Worm (Caenorhabditis elegans) whole organism, L2 larva: ENCODE data around the gene R05A10.3.

Experiments
- Y55F3AM.14 ChIP-seq: fragments of 200-800 bp; sonication (Bioruptor generic); optimal IDR thresholded peaks from 2 replicates; lab custom pipeline; 2018; ENCODE audit warnings: mild to moderate bottlenecking, missing genetic modification characterization, missing compliant biosample characterization
- ZK546.5 ChIP-seq: sonication (generic microtip); optimal IDR thresholded peaks from 2 replicates; lab custom pipeline; 2017; ENCODE audit warnings: missing biosample characterization, missing genetic modification characterization
- crh-2 ChIP-seq: sonication (generic microtip); optimal IDR thresholded peaks from 2 replicates; lab custom pipeline; 2017; ENCODE audit warnings: missing biosample characterization, missing genetic modification characterization
- gmeb-1 ChIP-seq: fragments of 150-350 bp; optimal IDR thresholded peaks from 2 replicates; lab custom pipeline; 2014; ENCODE audit warnings: missing biosample characterization, missing genetic modification characterization
- lin-13 ChIP-seq: fragments of 150-350 bp; optimal IDR thresholded peaks from 2 replicates; lab custom pipeline; 2014; ENCODE audit warnings: missing biosample characterization, missing genetic modification reagents, missing genetic modification characterization
- lin-39 ChIP-seq: fragments of 150-350 bp; optimal IDR thresholded peaks from 2 replicates; lab custom pipeline; 2014; ENCODE audit warnings: missing biosample characterization, missing genetic modification reagents, missing genetic modification characterization
- lsy-2 ChIP-seq, 2 experiments: fragments of 150-350 bp in 1 of 2; sonication (generic microtip) in 1 of 2; optimal IDR thresholded peaks; 2 replicates each; lab custom pipeline; 2014 to 2017; ENCODE audit warnings: missing biosample characterization in 2 of 2, missing genetic modification characterization in 2 of 2
- mdl-1 ChIP-seq, 2 experiments: fragments of 150-350 bp in 1 of 2; sonication (generic microtip) in 1 of 2; optimal IDR thresholded peaks; 2 replicates each; lab custom pipeline; 2017; ENCODE audit warnings: missing biosample characterization in 2 of 2, missing genetic modification characterization in 2 of 2
- nhr-12 ChIP-seq: fragments of 150-350 bp; optimal IDR thresholded peaks from 2 replicates; lab custom pipeline; 2014; ENCODE audit warnings: missing biosample characterization, missing genetic modification characterization
- nhr-237 ChIP-seq: fragments of 150-350 bp; optimal IDR thresholded peaks from 2 replicates; lab custom pipeline; 2014; ENCODE audit warnings: missing biosample characterization, missing genetic modification characterization
- nhr-25 ChIP-seq: fragments of 150-350 bp; sonication (generic microtip); optimal IDR thresholded peaks from 3 replicates; lab custom pipeline; 2014; ENCODE audit warnings: missing biosample characterization, missing genetic modification characterization
- nhr-77 ChIP-seq: fragments of 150-350 bp; optimal IDR thresholded peaks from 2 replicates; lab custom pipeline; 2014; ENCODE audit warnings: missing biosample characterization, missing genetic modification characterization
- skn-1 ChIP-seq: sonication (generic microtip); optimal IDR thresholded peaks from 2 replicates; lab custom pipeline; 2017; ENCODE audit warnings: missing biosample characterization, missing genetic modification characterization
- ztf-4 ChIP-seq: fragments of 150-350 bp; optimal IDR thresholded peaks from 2 replicates; lab custom pipeline; 2014; ENCODE audit warnings: missing biosample characterization, missing genetic modification characterization

- TF ChIP-seq nhr-12 (tag; lab: Kevin White, UChicago) (no peak), nhr-77 (tag; lab: Kevin White, UChicago) (no peak), mdl-1 (tag; optimal IDR thresholded peaks at IDR 0.05; lab: Kevin White, UChicago) (no peak), crh-2 (tag; lab: Kevin White, UChicago) (no peak), lin-39 (tag; lab: Kevin White, UChicago) (no peak), ZK546.5 (tag; lab: Kevin White, UChicago) (no peak), lin-13 (GFP tag; lab: Kevin White, UChicago) (no peak), nhr-237 (tag; lab: Kevin White, UChicago) (no peak), nhr-25 (tag; lab: Kevin White, UChicago) (no peak), skn-1 (tag; lab: Kevin White, UChicago) (no peak), ztf-4 (tag; lab: Kevin White, UChicago) (no peak), Y55F3AM.14 (GFP tag; lab: Kevin White, UChicago) (no peak), lsy-2 (tag; optimal IDR thresholded peaks at IDR 0.05; lab: Kevin White, UChicago) (no peak), gmeb-1 (tag; lab: Kevin White, UChicago) (no peak)
Measured at ce11 chrIV:14196176-14196575, 19.9 kb upstream of the R05A10.3 start, which contains the start of gene F02H6.2.
